Worm (Caenorhabditis elegans) whole organism, L1 larva: ENCODE measurements around the gene F53F1.6.

Experiments used
- ama-1 ChIP-seq: fragments of 150-350 bp; optimal IDR thresholded peaks from 2 replicates; lab custom pipeline; 2014
- ces-1 ChIP-seq: fragments of 150-350 bp; optimal IDR thresholded peaks from 2 replicates; lab custom pipeline; 2014; ENCODE audit warnings: missing biosample characterization, missing genetic modification reagents, missing genetic modification characterization
- elt-2 ChIP-seq: sonication (generic microtip); optimal IDR thresholded peaks from 2 replicates; lab custom pipeline; 2016; ENCODE audit warnings: missing genetic modification characterization, mild to moderate bottlenecking, inconsistent platforms, missing compliant biosample characterization, missing genetic modification reagents
- hlh-17 ChIP-seq: fragments of 200-800 bp; sonication (Bioruptor generic); optimal IDR thresholded peaks from 2 replicates; lab custom pipeline; 2018; ENCODE audit warnings: missing genetic modification characterization, mild to moderate bottlenecking, missing compliant biosample characterization, moderate library complexity, borderline replicate concordance
- nhr-20 ChIP-seq: sonication (generic microtip); optimal IDR thresholded peaks from 2 replicates; lab custom pipeline; 2016; ENCODE audit warnings: mild to moderate bottlenecking, missing genetic modification characterization, missing compliant biosample characterization
- nhr-47 ChIP-seq: sonication (generic microtip); optimal IDR thresholded peaks from 2 replicates; lab custom pipeline; 2016; ENCODE audit warnings: mild to moderate bottlenecking, missing genetic modification characterization, moderate library complexity, missing compliant biosample characterization
- nhr-76 ChIP-seq: sonication (generic microtip); optimal IDR thresholded peaks from 2 replicates; lab custom pipeline; 2017; ENCODE audit warnings: missing biosample characterization, missing genetic modification characterization
- skn-1 ChIP-seq: fragments of 150-350 bp; optimal IDR thresholded peaks from 2 replicates; lab custom pipeline; 2014; ENCODE audit warnings: missing biosample characterization, missing genetic modification characterization
- ztf-11 ChIP-seq, 2 experiments: sonication (generic microtip); optimal IDR thresholded peaks; 2 replicates each; lab custom pipeline; 2016 to 2017; ENCODE audit warnings: missing genetic modification characterization in 2 of 2, missing biosample characterization in 1 of 2, missing compliant biosample characterization in 1 of 2

ce11 chrV:13388961-13389360, 28.5 kb downstream of the F53F1.6 start:
- no peak for TF ChIP-seq ama-1 (lab: Kevin White, UChicago)
- no peak for TF ChIP-seq ztf-11 (tag; optimal IDR thresholded peaks at IDR 0.05; lab: Kevin White, UChicago)
- TF ChIP-seq nhr-76 = no peak
- no peak for TF ChIP-seq ces-1 (GFP tag; lab: Kevin White, UChicago)
- TF ChIP-seq elt-2 (tag; lab: Kevin White, UChicago) = no peak
- no peak for TF ChIP-seq nhr-20 (tag; lab: Kevin White, UChicago)
- no peak for TF ChIP-seq skn-1 (tag; lab: Kevin White, UChicago)
- TF ChIP-seq hlh-17 (GFP tag; lab: Kevin White, UChicago) = no peak
- no peak for TF ChIP-seq nhr-47
